Worm (Caenorhabditis elegans) whole organism, L1 larva: ENCODE measurements around the gene C07E3.9.

Experiments
- C04F5.9 ChIP-seq: sonication (generic microtip); optimal IDR thresholded peaks from 2 replicates; lab custom pipeline; 2016; ENCODE audit warnings: missing genetic modification characterization, missing compliant biosample characterization
- C16A3.4 ChIP-seq: fragments of 150-350 bp; optimal IDR thresholded peaks from 2 replicates; lab custom pipeline; 2014; ENCODE audit warnings: missing biosample characterization, missing genetic modification characterization
- C34B4.2 ChIP-seq: sonication (generic microtip); optimal IDR thresholded peaks from 2 replicates; lab custom pipeline; 2017; ENCODE audit warnings: mild to moderate bottlenecking, missing genetic modification characterization, missing compliant biosample characterization
- blmp-1 ChIP-seq: fragments of 150-350 bp; optimal IDR thresholded peaks from 2 replicates; lab custom pipeline; 2014; ENCODE audit warnings: missing biosample characterization, missing genetic modification characterization
- ceh-8 ChIP-seq: fragments of 200-800 bp; sonication (Bioruptor generic); optimal IDR thresholded peaks from 2 replicates; lab custom pipeline; 2018; ENCODE audit warnings: mild to moderate bottlenecking, missing genetic modification characterization, moderate library complexity, missing compliant biosample characterization
- dpl-1 ChIP-seq, 3 experiments: fragments of 150-350 bp in 2 of 3; sonication (generic microtip) in 1 of 3; optimal IDR thresholded peaks; 2 replicates each; lab custom pipeline; 2014 to 2017; ENCODE audit warnings: missing biosample characterization in 3 of 3, missing genetic modification characterization in 3 of 3, missing genetic modification reagents in 3 of 3
- dsc-1 ChIP-seq: sonication (generic microtip); optimal IDR thresholded peaks from 2 replicates; lab custom pipeline; 2016; ENCODE audit warnings: mild to moderate bottlenecking, missing genetic modification characterization, missing compliant biosample characterization
- efl-1 ChIP-seq, 4 experiments: fragments of 150-350 bp; optimal IDR thresholded peaks in 3 of 4; peaks in 1 of 4; 1 replicate in 1 of 4; 2 replicates in 3 of 4; lab custom pipeline; 2014; ENCODE audit warnings: missing biosample characterization in 2 of 4, missing genetic modification characterization in 2 of 4, missing genetic modification reagents in 2 of 4
- egl-27 ChIP-seq, 2 experiments: fragments of 150-350 bp in 1 of 2; sonication (generic microtip); optimal IDR thresholded peaks; 3 replicates each; lab custom pipeline; 2017 to 2018; ENCODE audit warnings: missing biosample characterization in 2 of 2, missing genetic modification characterization in 2 of 2, missing genetic modification reagents in 2 of 2
- ets-5 ChIP-seq: fragments of 200-800 bp; sonication (Bioruptor generic); IDR thresholded peaks from 2 replicates; pipeline ENCODE4 v1.3.6; 2022; ENCODE audit warnings: missing genetic modification characterization, missing compliant biosample characterization
- fkh-4 ChIP-seq: sonication (generic microtip); optimal IDR thresholded peaks from 2 replicates; lab custom pipeline; 2016; ENCODE audit warnings: missing compliant biosample characterization, missing genetic modification characterization, borderline replicate concordance
- fkh-8 ChIP-seq: sonication (generic microtip); optimal IDR thresholded peaks from 2 replicates; lab custom pipeline; 2016; ENCODE audit warnings: mild to moderate bottlenecking, missing genetic modification characterization, missing compliant biosample characterization
- lin-13 ChIP-seq: fragments of 150-350 bp; optimal IDR thresholded peaks from 2 replicates; lab custom pipeline; 2014; ENCODE audit warnings: missing biosample characterization, missing genetic modification reagents, missing genetic modification characterization
- lin-14 ChIP-seq: fragments of 200-800 bp; sonication (Bioruptor generic); optimal IDR thresholded peaks from 2 replicates; lab custom pipeline; 2018; ENCODE audit warnings: mild to moderate bottlenecking, missing genetic modification characterization, moderate library complexity, missing compliant biosample characterization
- lin-35 ChIP-seq, 2 experiments: fragments of 150-350 bp; optimal IDR thresholded peaks; 2 replicates each; lab custom pipeline; 2014; ENCODE audit warnings: missing biosample characterization in 2 of 2, missing genetic modification characterization in 2 of 2, missing genetic modification reagents in 2 of 2
- lin-39 ChIP-seq: fragments of 150-350 bp; optimal IDR thresholded peaks from 2 replicates; lab custom pipeline; 2014; ENCODE audit warnings: missing biosample characterization, missing genetic modification reagents, missing genetic modification characterization
- lir-3 ChIP-seq: sonication (generic microtip); optimal IDR thresholded peaks from 2 replicates; lab custom pipeline; 2016; ENCODE audit warnings: mild to moderate bottlenecking, missing genetic modification characterization, moderate library complexity, missing compliant biosample characterization; ENCODE audit not compliant: poor library complexity
- lsy-2 ChIP-seq, 2 experiments: fragments of 150-350 bp; optimal IDR thresholded peaks; 2 replicates each; lab custom pipeline; 2014; ENCODE audit warnings: missing biosample characterization in 2 of 2, missing genetic modification characterization in 2 of 2
- mef-2 ChIP-seq: fragments of 150-350 bp; optimal IDR thresholded peaks from 2 replicates; lab custom pipeline; 2014; ENCODE audit warnings: missing biosample characterization, missing genetic modification characterization
- mep-1 ChIP-seq: fragments of 150-350 bp; optimal IDR thresholded peaks from 2 replicates; lab custom pipeline; 2014; ENCODE audit warnings: missing biosample characterization, missing genetic modification characterization
- nhr-11 ChIP-seq: fragments of 150-350 bp; optimal IDR thresholded peaks from 2 replicates; lab custom pipeline; 2014; ENCODE audit warnings: missing biosample characterization, missing genetic modification characterization
- nhr-12 ChIP-seq: sonication (generic microtip); optimal IDR thresholded peaks from 2 replicates; lab custom pipeline; 2017; ENCODE audit warnings: missing biosample characterization, missing genetic modification characterization
- nhr-19 ChIP-seq: fragments of 200-800 bp; sonication (Bioruptor generic); conservative IDR thresholded peaks from 2 replicates; pipeline ENCODE4 v1.3.6; 2022; ENCODE audit warnings: missing genetic modification characterization, missing compliant biosample characterization
- nhr-28 ChIP-seq: fragments of 150-350 bp; optimal IDR thresholded peaks from 2 replicates; lab custom pipeline; 2014; ENCODE audit warnings: missing biosample characterization, missing genetic modification characterization
- nhr-47 ChIP-seq: sonication (generic microtip); optimal IDR thresholded peaks from 2 replicates; lab custom pipeline; 2016; ENCODE audit warnings: mild to moderate bottlenecking, missing genetic modification characterization, moderate library complexity, missing compliant biosample characterization
- nhr-71 ChIP-seq: sonication (generic microtip); optimal IDR thresholded peaks from 2 replicates; lab custom pipeline; 2016; ENCODE audit warnings: mild to moderate bottlenecking, missing genetic modification characterization, moderate library complexity, missing compliant biosample characterization
- nhr-76 ChIP-seq: sonication (generic microtip); optimal IDR thresholded peaks from 2 replicates; lab custom pipeline; 2017; ENCODE audit warnings: missing biosample characterization, missing genetic modification characterization
- nhr-84 ChIP-seq: sonication (generic microtip); optimal IDR thresholded peaks from 2 replicates; lab custom pipeline; 2017; ENCODE audit warnings: missing biosample characterization, missing genetic modification characterization
- nhr-85 ChIP-seq: sonication (generic microtip); peaks from one replicate; lab custom pipeline; 2016; ENCODE audit warnings: missing genetic modification characterization, inconsistent platforms, missing compliant biosample characterization
- pqm-1 ChIP-seq: sonication (generic microtip); optimal IDR thresholded peaks from 3 replicates; lab custom pipeline; 2017; ENCODE audit warnings: missing biosample characterization, missing genetic modification characterization
- rnt-1 ChIP-seq: sonication (generic microtip); optimal IDR thresholded peaks from 2 replicates; lab custom pipeline; 2016; ENCODE audit warnings: mild to moderate bottlenecking, missing genetic modification characterization, moderate library complexity, missing compliant biosample characterization
- sptf-1 ChIP-seq: fragments of 150-350 bp; optimal IDR thresholded peaks from 2 replicates; lab custom pipeline; 2014; ENCODE audit warnings: missing biosample characterization, missing genetic modification characterization
- unc-30 ChIP-seq: sonication (generic microtip); optimal IDR thresholded peaks from 2 replicates; lab custom pipeline; 2017; ENCODE audit warnings: missing biosample characterization, missing genetic modification characterization
- unc-62 ChIP-seq: fragments of 150-350 bp; optimal IDR thresholded peaks from 2 replicates; lab custom pipeline; 2014; ENCODE audit warnings: missing biosample characterization, missing genetic modification reagents, missing genetic modification characterization
- unc-86 ChIP-seq: sonication (generic microtip); optimal IDR thresholded peaks from 2 replicates; lab custom pipeline; 2016; ENCODE audit warnings: missing genetic modification characterization, missing compliant biosample characterization
- zip-4 ChIP-seq: fragments of 200-800 bp; sonication (Bioruptor generic); optimal IDR thresholded peaks from 2 replicates; lab custom pipeline; 2018; ENCODE audit warnings: mild to moderate bottlenecking, missing genetic modification characterization, moderate library complexity, missing compliant biosample characterization

Gene C07E3.9

ce11 chrII:10357468-10358007 is 7.0 kb downstream of the C07E3.9 start, which contains the start of gene C07E3.3:
Gene C07E3.3 (minus strand): TSS chrII:10357518.
- no peak for TF ChIP-seq lin-39 (tag; lab: Kevin White, UChicago)
- no peak for TF ChIP-seq efl-1 (optimal IDR thresholded peaks at IDR 0.05; lab: Kevin White, UChicago)
- peak in 1 of 2 experiments; percentile 92 for TF ChIP-seq efl-1 (GFP tag; optimal IDR thresholded peaks at IDR 0.05 in 1 of 2; lab: Kevin White, UChicago)
- no peak for TF ChIP-seq unc-30
- TF ChIP-seq C34B4.2: no peak

- TF ChIP-seq lsy-2 (tag; optimal IDR thresholded peaks at IDR 0.05; lab: Kevin White, UChicago): no peak
- TF ChIP-seq zip-4 (GFP tag; lab: Kevin White, UChicago): no peak
- no peak for TF ChIP-seq dsc-1 (tag; lab: Kevin White, UChicago)
- TF ChIP-seq unc-62: no peak
- no peak for TF ChIP-seq unc-30
- no peak for TF ChIP-seq mef-2 (tag; lab: Kevin White, UChicago)
- no peak for TF ChIP-seq lin-14 (GFP tag; lab: Kevin White, UChicago)
- no peak for TF ChIP-seq unc-86 (tag; lab: Kevin White, UChicago)
- TF ChIP-seq lir-3 (tag; lab: Kevin White, UChicago): no peak
- no peak for TF ChIP-seq lin-39 (tag; lab: Kevin White, UChicago)
- no peak for TF ChIP-seq ets-5 (GFP tag; lab: Robert Waterston, UW)
- TF ChIP-seq C34B4.2: no peak
These were observed 9.9 kb downstream of the C07E3.9 start, which contains the start of gene C07E3.4 for ce11 chrII:10360487-10360886. Gene C07E3.4 (plus strand): TSS chrII:10360787.

DNA sequence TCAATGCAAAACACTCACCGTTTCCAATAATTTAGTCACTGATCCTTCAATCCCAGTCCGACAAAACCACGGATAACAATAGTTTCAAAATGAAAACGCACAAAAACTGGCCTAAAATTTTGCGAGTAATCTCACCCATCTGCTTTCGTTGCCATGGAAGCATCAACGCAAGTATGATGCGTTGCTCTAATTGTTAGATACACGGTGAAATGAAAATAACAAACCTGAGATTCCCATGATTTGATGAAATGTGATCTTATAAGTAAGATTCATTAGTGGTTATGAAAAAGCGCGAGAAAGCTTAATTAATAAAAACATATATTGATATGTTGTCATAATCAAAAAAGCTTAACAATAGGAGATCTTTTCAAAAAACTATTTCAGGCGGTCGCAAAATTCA is 16.6 kb downstream of the C07E3.9 start, which contains the start of gene ceh-57:
Gene ceh-57 (minus strand): TSS at position 95 of the 400 bp plus-strand sequence.
- TF ChIP-seq pqm-1 (tag; lab: Kevin White, UChicago) (no peak), dsc-1 (tag; lab: Kevin White, UChicago) (peak; percentile 64), nhr-47 (tag; lab: Kevin White, UChicago) (peak; percentile 5), fkh-8 (tag; lab: Kevin White, UChicago) (peak; percentile 53)
- TF ChIP-seq, all 84 proteins: peak for 3

DNA sequence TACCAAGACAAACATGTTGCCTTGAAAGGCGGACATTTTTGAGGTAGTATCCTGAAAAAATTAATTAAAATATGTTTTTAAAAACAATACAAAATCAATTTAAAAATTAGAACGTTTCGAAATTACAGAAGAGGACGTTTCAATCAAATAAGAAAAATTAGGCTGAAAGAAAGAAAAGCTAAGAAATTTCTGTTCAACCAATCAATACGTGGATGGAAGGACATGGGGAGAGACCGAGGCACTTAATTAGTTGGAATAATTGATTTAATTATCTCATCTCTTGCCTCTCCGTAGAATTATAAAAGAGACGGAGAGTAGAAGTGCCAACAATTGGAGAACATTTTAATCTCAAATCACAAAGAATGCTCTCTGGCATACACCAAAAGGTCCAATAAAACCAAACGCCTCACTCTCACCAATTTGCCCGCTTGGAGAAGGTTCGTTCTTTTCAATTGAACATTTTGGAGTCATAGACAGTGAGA is 19.0 kb downstream of the C07E3.9 start, which contains the start of gene ceh-58:
Gene ceh-58 (minus strand): TSS at position 51 of the 482 bp plus-strand sequence.
- TF ChIP-seq ceh-8 (GFP tag; lab: Kevin White, UChicago): peak; percentile 22
- no peak for TF ChIP-seq ets-5 (GFP tag; lab: Robert Waterston, UW)
- TF ChIP-seq lin-39 (tag; lab: Kevin White, UChicago): no peak
- TF ChIP-seq lsy-2 (tag; optimal IDR thresholded peaks at IDR 0.05; lab: Kevin White, UChicago): no peak
- TF ChIP-seq lin-14 (GFP tag; lab: Kevin White, UChicago): peak; percentile 33
- TF ChIP-seq lin-13: no peak
- no peak for TF ChIP-seq zip-4 (GFP tag; lab: Kevin White, UChicago)
- TF ChIP-seq blmp-1 (tag; lab: Kevin White, UChicago): peak; percentile 36
- peak; percentile 61 for TF ChIP-seq nhr-85 (tag; lab: Kevin White, UChicago)
- TF ChIP-seq nhr-84: no peak
- no peak for TF ChIP-seq egl-27 (tag; optimal IDR thresholded peaks at IDR 0.05; lab: Kevin White, UChicago)
- TF ChIP-seq nhr-76 (tag; lab: Kevin White, UChicago): no peak

ce11 chrII:10370826-10371225 is 20.3 kb downstream of the C07E3.9 start:
- TF ChIP-seq C16A3.4 (tag; lab: Kevin White, UChicago) (no peak), mep-1 (tag; lab: Kevin White, UChicago) (peak; percentile 40), unc-86 (tag; lab: Kevin White, UChicago) (no peak), lin-39 (tag; lab: Kevin White, UChicago) (no peak), dpl-1 (GFP tag; optimal IDR thresholded peaks at IDR 0.05; lab: Kevin White, UChicago) (peak in 1 of 3 experiments; percentile 10), lir-3 (tag; lab: Kevin White, UChicago) (no peak), sptf-1 (tag; lab: Kevin White, UChicago) (no peak), nhr-19 (GFP tag; lab: Robert Waterston, UW) (no peak), efl-1 (optimal IDR thresholded peaks at IDR 0.05; lab: Kevin White, UChicago) (peak; percentile 11 to 14), efl-1 (GFP tag; optimal IDR thresholded peaks at IDR 0.05 in 1 of 2; lab: Kevin White, UChicago) (peak in 1 of 2 experiments; percentile 88), lin-35 (GFP tag; optimal IDR thresholded peaks at IDR 0.05; lab: Kevin White, UChicago) (peak in 1 of 2 experiments; percentile 14), nhr-71 (tag; lab: Kevin White, UChicago) (peak; percentile 9), C04F5.9 (tag; lab: Kevin White, UChicago) (no peak), fkh-4 (tag; lab: Kevin White, UChicago) (no peak), nhr-28 (tag; lab: Kevin White, UChicago) (no peak), nhr-12 (no peak), dsc-1 (tag; lab: Kevin White, UChicago) (peak; percentile 11), nhr-11 (no peak), lin-14 (GFP tag; lab: Kevin White, UChicago) (peak; percentile 70), blmp-1 (tag; lab: Kevin White, UChicago) (peak; percentile 52), rnt-1 (peak; percentile 34)
